Worm (Caenorhabditis elegans): ENCODE results near the gene srx-68.

ce11 chrV:3921635-3922034 lies 9.1 kb downstream of the srx-68 start, which contains the start of gene srx-65:
- TF ChIP-seq elt-2 (tag; optimal IDR thresholded peaks at IDR 0.05) (no peak), rnt-1 (tag; optimal IDR thresholded peaks at IDR 0.05) (no peak), pqm-1 (tag; optimal IDR thresholded peaks at IDR 0.05) (no peak), ceh-24 (tag; optimal IDR thresholded peaks at IDR 0.05) (no peak), fkh-10 (GFP tag; optimal IDR thresholded peaks at IDR 0.05) (no peak), nhr-11 (tag; optimal IDR thresholded peaks at IDR 0.05) (no peak), pros-1 (tag; optimal IDR thresholded peaks at IDR 0.05) (no peak), syd-9 (tag; optimal IDR thresholded peaks at IDR 0.05) (no peak), ceh-22 (tag; optimal IDR thresholded peaks at IDR 0.05) (no peak), F13H6.1 (tag; optimal IDR thresholded peaks at IDR 0.05) (no peak), ceh-18 (tag; optimal IDR thresholded peaks at IDR 0.05) (no peak), pat-9 (tag; optimal IDR thresholded peaks at IDR 0.05) (no peak), ama-1 (optimal IDR thresholded peaks at IDR 0.05) (no peak)

Measured in whole organism, late embryonic.